Worm (Caenorhabditis elegans): ENCODE results near the gene K07E3.9.

K07E3.9 gene

DNA sequence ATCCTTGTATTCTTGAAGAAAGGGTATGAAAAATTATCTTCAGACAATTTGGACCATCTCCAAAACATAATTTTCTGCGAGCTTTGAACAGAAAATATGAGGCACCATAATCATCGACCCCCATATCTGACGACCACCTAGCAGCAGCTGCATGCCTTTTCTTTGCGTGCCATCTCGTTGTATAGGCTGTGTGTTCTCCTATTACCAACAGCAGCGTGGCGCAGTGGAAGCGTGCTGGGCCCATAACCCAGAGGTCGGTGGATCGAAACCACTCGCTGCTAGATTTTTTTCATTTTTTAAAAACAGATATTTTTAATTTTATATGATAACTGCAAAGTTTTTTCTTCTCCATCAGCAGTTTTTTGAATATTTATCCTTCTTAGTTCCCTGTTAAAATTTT is 47.9 kb downstream of the K07E3.9 start (continued):
- TF ChIP-seq R02D3.7 (tag; optimal IDR thresholded peaks at IDR 0.05) (no peak), aha-1 (tag) (peak; percentile 48), lsy-2 (tag; optimal IDR thresholded peaks at IDR 0.05) (no peak), madf-9 (GFP tag; conservative IDR thresholded peaks at IDR 0.05) (peak; percentile 60; the same call in 1 of the 2 replicates), F26F4.8 (GFP tag; conservative IDR thresholded peaks at IDR 0.05) (peak; percentile 77), ceh-44 (GFP tag; IDR thresholded peaks at IDR 0.05) (no peak), gei-8 (GFP tag; optimal IDR thresholded peaks at IDR 0.05) (no peak), F37D6.2 (tag; optimal IDR thresholded peaks at IDR 0.05) (no peak), Y75B8A.6 (GFP tag; IDR thresholded peaks at IDR 0.05) (0 out of 2 replicates have a peak, but pooled peaks have one; percentile 61), set-16 (GFP tag; IDR thresholded peaks at IDR 0.05) (peak; percentile 29; the same call in 1 of the 2 replicates), lim-7 (GFP tag; IDR thresholded peaks at IDR 0.05) (peak; percentile 85), nhr-41 (GFP tag; IDR thresholded peaks at IDR 0.05) (peak; percentile 64; the same call in 1 of the 2 replicates), ctbp-1 (GFP tag; IDR thresholded peaks at IDR 0.05) (peak; percentile 50; the same call in 1 of the 2 replicates), mes-2 (tag; optimal IDR thresholded peaks at IDR 0.05; ENCODE audit: poor library complexity, severe bottlenecking) (peak; percentile 76), daf-16 (GFP tag; optimal IDR thresholded peaks at IDR 0.05) (no peak), daf-16 (tag; optimal IDR thresholded peaks at IDR 0.05) (peak; percentile 22), daf-12 (tag; optimal IDR thresholded peaks at IDR 0.05) (no peak), dmd-8 (GFP tag; IDR thresholded peaks at IDR 0.05) (peak; percentile 85), lin-39 (tag; optimal IDR thresholded peaks at IDR 0.05) (no peak), dmd-9 (GFP tag; IDR thresholded peaks at IDR 0.05) (0 out of 2 replicates have a peak, but pooled peaks have one; percentile 37), vab-7 (GFP tag; IDR thresholded peaks at IDR 0.05) (peak; percentile 68), saeg-2 (GFP tag; IDR thresholded peaks at IDR 0.05) (0 out of 2 replicates have a peak, but pooled peaks have one; percentile 26), tra-1 (GFP tag; IDR thresholded peaks at IDR 0.05) (peak; percentile 50; the same call in 1 of the 2 replicates), zip-2 (tag; optimal IDR thresholded peaks at IDR 0.05) (no peak), hlh-11 (tag; optimal IDR thresholded peaks at IDR 0.05) (no peak), Y105C5A.15 (GFP tag; IDR thresholded peaks at IDR 0.05) (peak; percentile 81; the same call in 1 of the 2 replicates), pha-4 (GFP tag; IDR thresholded peaks at IDR 0.05) (peak; percentile 73), pha-4 (tag; optimal IDR thresholded peaks at IDR 0.05) (no peak), nhr-237 (tag; optimal IDR thresholded peaks at IDR 0.05) (no peak), lin-29 (GFP tag; IDR thresholded peaks at IDR 0.05) (peak; percentile 25; the same call in 1 of the 2 replicates), pqm-1 (tag; optimal IDR thresholded peaks at IDR 0.05) (no peak), fkh-10 (GFP tag; optimal IDR thresholded peaks at IDR 0.05) (no peak)

DNA sequence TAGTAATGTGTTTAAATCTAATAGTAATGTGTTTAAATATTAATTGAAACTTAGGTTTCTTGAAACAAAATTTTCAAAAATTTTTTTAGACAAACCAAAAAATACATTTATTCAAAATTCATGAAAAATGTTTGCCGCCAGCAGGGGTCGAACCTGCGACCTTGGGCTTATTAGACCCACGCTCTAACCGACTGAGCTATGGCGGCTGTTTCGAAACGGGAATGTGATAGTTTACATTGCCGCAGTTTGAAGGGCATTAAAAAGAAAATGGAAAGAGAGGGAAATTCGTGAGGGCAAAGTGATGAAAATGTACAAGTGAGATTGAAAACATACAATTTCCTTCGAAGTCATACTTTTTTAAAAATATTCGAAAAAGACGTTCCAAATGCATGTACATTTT is 48.5 kb downstream of the K07E3.9 start:
- TF ChIP-seq arid-1 (GFP tag; conservative IDR thresholded peaks at IDR 0.05) = peak; percentile 57; the same call in 1 of the 2 replicates
- TF ChIP-seq lin-39 (tag; optimal IDR thresholded peaks at IDR 0.05) = no peak
- TF ChIP-seq vab-7 (GFP tag; IDR thresholded peaks at IDR 0.05) = peak; percentile 72
- TF ChIP-seq aly-2 (tag; optimal IDR thresholded peaks at IDR 0.05) = no peak
- no peak for TF ChIP-seq ces-1 (GFP tag; optimal IDR thresholded peaks at IDR 0.05)
- TF ChIP-seq lin-15B (tag; optimal IDR thresholded peaks at IDR 0.05) = no peak
- TF ChIP-seq zfp-2 (tag; optimal IDR thresholded peaks at IDR 0.05) = no peak
- no peak for TF ChIP-seq tag-97 (GFP tag; IDR thresholded peaks at IDR 0.05)
- no peak for TF ChIP-seq nhr-11 (tag; optimal IDR thresholded peaks at IDR 0.05)
- TF ChIP-seq lin-38 (GFP tag; IDR thresholded peaks at IDR 0.05) = peak; percentile 50
- no peak for TF ChIP-seq unc-130 (GFP tag; optimal IDR thresholded peaks at IDR 0.05)
- no peak for TF ChIP-seq F44E2.7 (GFP tag; IDR thresholded peaks at IDR 0.05)
- no peak for TF ChIP-seq fos-1 (tag; optimal IDR thresholded peaks at IDR 0.05)
- TF ChIP-seq duxl-1 (tag; optimal IDR thresholded peaks at IDR 0.05; ENCODE audit: poor library complexity) = no peak
- TF ChIP-seq Y75B8A.6 (GFP tag; IDR thresholded peaks at IDR 0.05) = 0 out of 2 replicates have a peak, but pooled peaks have one; percentile 35
- no peak for TF ChIP-seq nhr-10 (tag; optimal IDR thresholded peaks at IDR 0.05)
- TF ChIP-seq daf-16 (GFP tag; optimal IDR thresholded peaks at IDR 0.05) = no peak
- peak; percentile 34 for TF ChIP-seq daf-16 (tag; optimal IDR thresholded peaks at IDR 0.05)
- TF ChIP-seq lim-7 (GFP tag; IDR thresholded peaks at IDR 0.05) = peak; percentile 83
- TF ChIP-seq aha-1 (tag) = peak; percentile 2
- peak; percentile 71; the same call in 1 of the 2 replicates for TF ChIP-seq pha-4 (GFP tag; IDR thresholded peaks at IDR 0.05)
- no peak for TF ChIP-seq pha-4 (tag; optimal IDR thresholded peaks at IDR 0.05)
- no peak for TF ChIP-seq zag-1 (tag; optimal IDR thresholded peaks at IDR 0.05)
- peak; percentile 44; the same call in 1 of the 2 replicates for TF ChIP-seq php-3 (GFP tag; IDR thresholded peaks at IDR 0.05)
- no peak for TF ChIP-seq mdt-29 (GFP tag; IDR thresholded peaks at IDR 0.05)
- TF ChIP-seq unc-62 (GFP tag; optimal IDR thresholded peaks at IDR 0.05 in 1 of 2) = no peak
- TF ChIP-seq unc-62 (tag; optimal IDR thresholded peaks at IDR 0.05) = no peak
- no peak for TF ChIP-seq daf-8 (GFP tag; IDR thresholded peaks at IDR 0.05)
